Fruit fly (Drosophila melanogaster): ENCODE data around the gene mts.

dm6 chr2L:7812555-7813339, 14.7 kb upstream of the mts start:
- no peak for TF ChIP-seq CrebA (GFP tag; optimal IDR thresholded peaks at IDR 0.05; ENCODE audit: borderline replicate concordance)
- no peak for TF ChIP-seq h (GFP tag; optimal IDR thresholded peaks at IDR 0.05)
- TF ChIP-seq Dfd (GFP tag; optimal IDR thresholded peaks at IDR 0.05), result no peak
